Fruit fly (Drosophila melanogaster): ENCODE measurements around the gene G9a.

dm6 chrX:266978-267439 is 21.2 kb downstream of the G9a start, which contains the start of gene CG13376:
- TF ChIP-seq Bdp1 (GFP tag; optimal IDR thresholded peaks at IDR 0.05) (no peak), slbo (GFP tag; IDR thresholded peaks at IDR 0.05) (no peak), Nf-YA (GFP tag; IDR thresholded peaks at IDR 0.05) (no peak), psq (GFP tag; optimal IDR thresholded peaks at IDR 0.05) (no peak), sim (GFP tag; IDR thresholded peaks at IDR 0.05) (no peak), TFAM (GFP tag; optimal IDR thresholded peaks at IDR 0.05) (no peak), abd-A (tag; optimal IDR thresholded peaks at IDR 0.05) (no peak), CG14441 (GFP tag; IDR thresholded peaks at IDR 0.05) (no peak), Hmx (GFP tag; optimal IDR thresholded peaks at IDR 0.05) (no peak), Jarid2 (GFP tag; optimal IDR thresholded peaks at IDR 0.05) (no peak), shn (GFP tag; optimal IDR thresholded peaks at IDR 0.05) (no peak), CG12391 (tag; optimal IDR thresholded peaks at IDR 0.05) (no peak), CG6791 (GFP tag; IDR thresholded peaks at IDR 0.05; ENCODE audit: partially characterized antibody) (no peak), br (optimal IDR thresholded peaks at IDR 0.05) (no peak)
